Worm (Caenorhabditis elegans): Measurements from ENCODE around the gene dpy-4.

ce11 chrIV:15024426-15024825, 37.8 kb upstream of the dpy-4 start:
- TF ChIP-seq him-1 (tag; optimal IDR thresholded peaks at IDR 0.05) (no peak), W03F9.2 (tag; optimal IDR thresholded peaks at IDR 0.05) (no peak), dao-5 (tag; optimal IDR thresholded peaks at IDR 0.05) (no peak)
